Fruit fly (Drosophila melanogaster): Measurements from ENCODE around the gene Ets21C.
A peak's percentile ranks its signal among the peaks of the same experiment; 100 is the strongest.

Gene Ets21C

DNA sequence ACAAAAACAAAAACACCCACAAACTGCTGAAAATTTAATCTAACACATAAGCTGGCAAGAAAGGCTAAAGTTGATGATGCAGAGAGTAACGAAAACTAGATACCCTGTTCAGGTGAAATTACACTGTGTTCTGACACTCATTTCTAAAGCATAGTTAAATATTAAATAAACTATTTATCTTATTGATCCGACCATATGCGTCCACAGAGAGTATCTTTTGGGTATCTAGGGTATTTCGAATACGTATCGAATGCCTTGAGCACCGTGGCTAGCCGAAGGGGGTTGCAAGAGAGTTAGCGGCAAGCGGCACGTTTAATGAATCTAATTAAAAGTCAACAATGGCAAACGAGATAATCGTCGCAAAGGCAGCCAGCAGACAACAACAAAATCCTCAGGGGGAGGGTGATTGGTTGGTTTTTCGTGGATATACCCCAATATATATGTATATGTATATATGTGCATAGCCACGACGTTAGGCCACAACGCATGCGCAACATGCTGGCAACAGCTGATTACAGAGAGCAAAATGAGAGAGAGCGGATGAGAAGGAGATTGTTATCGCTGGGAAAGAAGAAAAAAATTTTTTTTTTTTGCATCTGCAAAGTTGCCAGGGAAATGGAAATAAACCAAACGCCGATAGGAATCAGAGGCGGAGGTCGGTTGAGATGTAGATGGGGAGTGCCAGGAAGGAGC lies 30.6 kb downstream of the Ets21C start (continued):
- TF ChIP-seq Mrtf (GFP tag; IDR thresholded peaks at IDR 0.05) (peak; percentile 61; the same call in 2 of the 3 replicates), Spps (tag; optimal IDR thresholded peaks at IDR 0.05) (peak; percentile 77), kni (GFP tag; optimal IDR thresholded peaks at IDR 0.05) (no peak), hkb (optimal IDR thresholded peaks at IDR 0.05) (no peak), hkb (GFP tag; IDR thresholded peaks at IDR 0.05) (peak; percentile 74)

DNA sequence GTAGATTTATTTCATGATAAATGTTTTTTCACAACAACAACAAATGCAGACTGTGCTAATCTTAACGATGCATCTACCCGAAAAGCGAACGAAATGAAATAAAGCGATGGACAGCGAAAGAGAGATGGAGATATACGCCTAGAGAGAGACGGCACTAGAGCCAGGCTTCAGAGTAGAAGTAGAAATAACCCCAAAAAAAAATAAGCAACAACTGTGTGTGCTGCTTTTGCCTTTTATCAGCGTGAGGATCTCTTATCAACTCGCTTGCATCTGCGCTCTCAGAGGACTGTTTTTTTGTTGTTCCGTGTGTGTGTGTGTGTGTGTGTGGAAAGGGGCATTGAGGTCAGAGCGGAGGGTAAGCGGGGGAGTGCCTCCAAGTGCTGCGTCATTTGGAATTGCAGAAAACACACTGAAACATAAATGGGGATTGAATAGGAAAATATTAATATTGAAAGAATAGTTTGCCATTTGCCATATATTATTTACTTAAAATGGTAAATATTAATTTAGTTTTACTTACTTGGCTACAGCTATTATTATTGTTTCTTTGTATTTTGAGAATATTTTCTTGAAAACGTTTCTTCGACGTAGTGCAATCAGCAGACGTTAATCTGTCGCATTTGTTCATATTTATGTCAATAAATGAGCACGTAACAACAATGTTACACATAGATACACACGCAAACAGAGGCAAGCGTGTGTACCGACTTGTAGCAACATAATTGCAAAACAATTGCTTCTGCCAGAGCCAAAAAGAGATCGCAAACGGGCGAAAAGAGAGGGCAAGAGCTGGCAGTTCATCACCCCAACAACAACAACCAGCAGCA lies 31.5 kb downstream of the Ets21C start:
- TF ChIP-seq CG17612 (GFP tag; IDR thresholded peaks at IDR 0.05), result no peak
- TF ChIP-seq CG2129 (GFP tag; IDR thresholded peaks at IDR 0.05; ENCODE audit: partially characterized antibody), result no peak
- TF ChIP-seq Med (GFP tag), result peak; percentile 56
- no peak for TF ChIP-seq lilli (GFP tag; optimal IDR thresholded peaks at IDR 0.05)
- TF ChIP-seq Ptx1 (GFP tag; IDR thresholded peaks at IDR 0.05), result 0 out of 2 replicates have a peak, but pooled peaks have one; percentile 8
- peak; percentile 65 for TF ChIP-seq CG1832 (GFP tag; optimal IDR thresholded peaks at IDR 0.05)
- peak; percentile 49 for TF ChIP-seq Ssrp (tag; optimal IDR thresholded peaks at IDR 0.05)
- TF ChIP-seq sqz (GFP tag; optimal IDR thresholded peaks at IDR 0.05), result peak; percentile 94
- peak; percentile 0 for TF ChIP-seq Deaf1 (tag; optimal IDR thresholded peaks at IDR 0.05)
- TF ChIP-seq pfk (GFP tag; optimal IDR thresholded peaks at IDR 0.05), result no peak
- no peak for TF ChIP-seq rib (GFP tag; IDR thresholded peaks at IDR 0.05)
- no peak for TF ChIP-seq CG7987 (GFP tag; optimal IDR thresholded peaks at IDR 0.05)
- peak; percentile 59 for TF ChIP-seq CG7745 (tag; optimal IDR thresholded peaks at IDR 0.05)
- peak; percentile 38 for TF ChIP-seq oc (tag; optimal IDR thresholded peaks at IDR 0.05)
- TF ChIP-seq CG13296 (GFP tag; optimal IDR thresholded peaks at IDR 0.05), result no peak
- peak; percentile 45 for TF ChIP-seq gem (tag; optimal IDR thresholded peaks at IDR 0.05)
- 0 out of 3 replicates have a peak, but pooled peaks have one; percentile 5 for TF ChIP-seq sr (GFP tag; IDR thresholded peaks at IDR 0.05)
- no peak for TF ChIP-seq seq (GFP tag; IDR thresholded peaks at IDR 0.05)
- TF ChIP-seq dmrt11E (tag; optimal IDR thresholded peaks at IDR 0.05), result peak; percentile 37
- TF ChIP-seq CG4360 (GFP tag; IDR thresholded peaks at IDR 0.05), result peak; percentile 89
- no peak for TF ChIP-seq MESR4 (GFP tag; optimal IDR thresholded peaks at IDR 0.05)
- peak; percentile 40; the same call in 1 of the 2 replicates for TF ChIP-seq Xrp1 (GFP tag; IDR thresholded peaks at IDR 0.05)
- no peak for TF ChIP-seq CG11247 (GFP tag; IDR thresholded peaks at IDR 0.05)
- TF ChIP-seq Sox102F (GFP tag; optimal IDR thresholded peaks at IDR 0.05), result peak; percentile 10
- no peak for TF ChIP-seq hth (optimal IDR thresholded peaks at IDR 0.05)
- TF ChIP-seq Ada2b (GFP tag; IDR thresholded peaks at IDR 0.05), result no peak
- TF ChIP-seq al (GFP tag; IDR thresholded peaks at IDR 0.05), result no peak
- no peak for TF ChIP-seq CG3726 (GFP tag; IDR thresholded peaks at IDR 0.05)
- 0 out of 2 replicates have a peak, but pooled peaks have one; percentile 13 for TF ChIP-seq CG17328 (GFP tag; IDR thresholded peaks at IDR 0.05)
- peak; percentile 36 for TF ChIP-seq tap (tag; optimal IDR thresholded peaks at IDR 0.05)
- TF ChIP-seq crol (GFP tag; IDR thresholded peaks at IDR 0.05), result peak; percentile 82
- peak; percentile 65 for TF ChIP-seq cg (GFP tag; optimal IDR thresholded peaks at IDR 0.05)
- 0 out of 3 replicates have a peak, but pooled peaks have one; percentile 6 for TF ChIP-seq CG34422 (GFP tag; IDR thresholded peaks at IDR 0.05)
- no peak for TF ChIP-seq Ets65A (GFP tag)
- no peak for TF ChIP-seq CG16813 (GFP tag; IDR thresholded peaks at IDR 0.05; ENCODE audit: partially characterized antibody)
- peak; percentile 41 for TF ChIP-seq pros (GFP tag; optimal IDR thresholded peaks at IDR 0.05)
- 0 out of 3 replicates have a peak, but pooled peaks have one; percentile 16 for TF ChIP-seq knrl (GFP tag; IDR thresholded peaks at IDR 0.05; ENCODE audit: partially characterized antibody)
- no peak for TF ChIP-seq Dll (GFP tag; IDR thresholded peaks at IDR 0.05; ENCODE audit: partially characterized antibody)
- TF ChIP-seq CG1603 (tag; optimal IDR thresholded peaks at IDR 0.05), result peak; percentile 13
- TF ChIP-seq btn (GFP tag; optimal IDR thresholded peaks at IDR 0.05), result no peak
- TF ChIP-seq CG9437 (GFP tag; optimal IDR thresholded peaks at IDR 0.05), result no peak

All from whole organism, embryonic.